Fruit fly (Drosophila melanogaster) whole organism: ENCODE data around the gene CG42814.

ENCODE experiments used
- CG8478 ChIP-seq: fragments of >200 bp; optimal IDR thresholded peaks from 2 replicates; lab custom pipeline; 2018; ENCODE audit warnings: inconsistent platforms
- Dll ChIP-seq: fragments of >200 bp; optimal IDR thresholded peaks from 2 replicates; lab custom pipeline; 2017
- EcR ChIP-seq, 2 experiments: fragments of >200 bp; optimal IDR thresholded peaks; 2 replicates each; lab custom pipeline; 2017; ENCODE audit warnings: missing biosample characterization in 2 of 2, missing genetic modification characterization in 2 of 2, missing genetic modification reagents in 2 of 2
- pan ChIP-seq: fragments of >200 bp; optimal IDR thresholded peaks from 2 replicates; lab custom pipeline; 2017
- psq ChIP-seq: fragments of >200 bp; optimal IDR thresholded peaks from 2 replicates; lab custom pipeline; 2017
- usp ChIP-seq: fragments of >200 bp; optimal IDR thresholded peaks from 2 replicates; lab custom pipeline; 2017; ENCODE audit warnings: missing biosample characterization, missing genetic modification characterization, mixed read lengths

The CG42814 gene

dm6 chr3R:27194106-27194505 lies 35.2 kb downstream of the CG42814 start, which contains the start of gene Ser:
Gene Ser, minus strand, starts transcription at chr3R:27194267.
- TF ChIP-seq CG8478 (lab: Kevin White, UChicago): no peak
- TF ChIP-seq Dll: peak; percentile 30

DNA sequence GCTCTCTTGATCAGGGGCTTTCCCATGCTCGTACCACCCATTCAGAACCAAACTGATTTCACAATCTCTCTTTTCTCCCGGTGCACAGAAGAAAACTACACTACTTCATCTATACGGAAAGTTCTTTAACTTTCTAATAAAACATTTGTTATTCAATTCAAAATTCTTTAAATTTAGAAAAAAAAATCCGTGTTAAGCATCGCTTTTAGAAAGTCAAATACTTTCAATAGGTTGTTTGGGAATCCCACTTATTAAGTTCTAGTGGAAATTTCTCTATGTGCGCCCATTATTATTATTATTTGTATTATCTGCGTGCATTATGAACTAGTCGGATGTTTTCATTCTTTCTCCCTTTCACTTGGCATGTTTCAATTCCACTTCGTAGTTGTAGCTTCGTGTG lies 36.2 kb downstream of the CG42814 start:
- TF ChIP-seq Dll (no peak), EcR (GFP tag; optimal IDR thresholded peaks at IDR 0.05; lab: Kevin White, UChicago) (no peak), psq (lab: Kevin White, UChicago) (no peak), CG8478 (lab: Kevin White, UChicago) (no peak), pan (lab: Kevin White, UChicago) (no peak), usp (GFP tag; lab: Kevin White, UChicago) (no peak)

DNA sequence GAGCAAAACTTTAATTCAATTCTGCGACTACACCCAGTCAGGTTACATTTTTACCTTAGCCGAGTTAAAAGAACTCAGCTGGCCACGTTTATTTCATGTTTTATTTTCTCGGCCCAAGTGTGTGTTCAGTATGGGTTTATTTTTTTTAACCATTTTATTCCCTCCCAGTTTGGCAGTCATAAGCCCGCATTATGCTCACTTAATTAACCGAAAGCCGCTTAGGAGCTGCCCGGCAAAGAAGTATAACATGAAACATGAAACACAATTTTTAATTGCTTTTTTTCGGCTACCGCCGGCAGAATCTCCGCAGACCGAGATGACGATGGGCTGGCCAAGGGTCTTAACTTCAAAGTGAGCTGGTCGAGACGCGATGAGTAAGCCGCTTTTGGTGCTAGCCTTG lies 42.4 kb downstream of the CG42814 start:
- TF ChIP-seq pan (lab: Kevin White, UChicago) (no peak), Dll (no peak), psq (lab: Kevin White, UChicago) (no peak), usp (GFP tag; lab: Kevin White, UChicago) (no peak), CG8478 (lab: Kevin White, UChicago) (no peak), EcR (GFP tag; optimal IDR thresholded peaks at IDR 0.05; lab: Kevin White, UChicago) (no peak)

dm6 chr3R:27185933-27186571 lies 43.2 kb downstream of the CG42814 start:
- TF ChIP-seq psq (lab: Kevin White, UChicago): no peak
- no peak for TF ChIP-seq CG8478 (lab: Kevin White, UChicago)
- no peak for TF ChIP-seq pan (lab: Kevin White, UChicago)
- no peak for TF ChIP-seq Dll
- TF ChIP-seq usp (GFP tag; lab: Kevin White, UChicago): no peak
- no peak for TF ChIP-seq EcR (GFP tag; optimal IDR thresholded peaks at IDR 0.05; lab: Kevin White, UChicago)

- TF ChIP-seq usp (GFP tag; lab: Kevin White, UChicago): no peak
- TF ChIP-seq CG8478 (lab: Kevin White, UChicago): no peak
- TF ChIP-seq EcR (GFP tag; optimal IDR thresholded peaks at IDR 0.05; lab: Kevin White, UChicago): no peak
- no peak for TF ChIP-seq pan (lab: Kevin White, UChicago)
- no peak for TF ChIP-seq Dll
- TF ChIP-seq psq (lab: Kevin White, UChicago): no peak
Measured at dm6 chr3R:27181074-27181473, 48.2 kb downstream of the CG42814 start.
